Worm (Caenorhabditis elegans): ENCODE measurements around the gene msrp-6.
"Not testable (repeated sequence)": the region's sequence is repeated elsewhere in the genome, so short reads cannot be mapped to it uniquely, and the experiment has no call there.

The msrp-6 gene

ce11 chrII:2622936-2623452, 3.7 kb downstream of the msrp-6 start, which contains the start of gene D2062.4:
Gene D2062.4 (plus strand): TSS chrII:2623402.
- not testable (repeated sequence) for TF ChIP-seq W03F9.2, him-1, dao-5 (tag; optimal IDR thresholded peaks at IDR 0.05)

ce11 chrII:2624792-2625191, 5.5 kb downstream of the msrp-6 start, which contains the start of gene lgc-28:
Gene lgc-28 (plus strand): TSS chrII:2625092.
- TF ChIP-seq him-1 (tag; optimal IDR thresholded peaks at IDR 0.05) (no peak), dao-5 (tag; optimal IDR thresholded peaks at IDR 0.05) (no peak), W03F9.2 (tag; optimal IDR thresholded peaks at IDR 0.05) (no peak)

ce11 chrII:2627154-2627799, 8.0 kb downstream of the msrp-6 start, which contains the start of gene sri-71:
Gene sri-71 (plus strand): TSS chrII:2627749.
- TF ChIP-seq dao-5 (tag; optimal IDR thresholded peaks at IDR 0.05) (no peak), W03F9.2 (tag; optimal IDR thresholded peaks at IDR 0.05) (no peak), him-1 (tag; optimal IDR thresholded peaks at IDR 0.05) (no peak)

ce11 chrII:2628401-2628800, 9.2 kb downstream of the msrp-6 start:
- TF ChIP-seq W03F9.2 (tag; optimal IDR thresholded peaks at IDR 0.05) (no peak), dao-5 (tag; optimal IDR thresholded peaks at IDR 0.05) (no peak), him-1 (tag; optimal IDR thresholded peaks at IDR 0.05) (no peak)

- TF ChIP-seq W03F9.2 (tag; optimal IDR thresholded peaks at IDR 0.05) (no peak), him-1 (tag; optimal IDR thresholded peaks at IDR 0.05) (no peak), dao-5 (tag; optimal IDR thresholded peaks at IDR 0.05) (no peak)
These were observed 10.0 kb downstream of the msrp-6 start, which contains the start of gene sri-37 for ce11 chrII:2629270-2629669. Gene sri-37 (plus strand): TSS chrII:2629570.

- TF ChIP-seq him-1 (tag; optimal IDR thresholded peaks at IDR 0.05) (no peak), W03F9.2 (tag; optimal IDR thresholded peaks at IDR 0.05) (no peak), dao-5 (tag; optimal IDR thresholded peaks at IDR 0.05) (no peak)
These were observed 11.9 kb downstream of the msrp-6 start, which contains the start of gene D2062.1 for ce11 chrII:2631169-2631568. Gene D2062.1 (plus strand): TSS chrII:2631469.

- TF ChIP-seq him-1 (tag; optimal IDR thresholded peaks at IDR 0.05), result no peak
- TF ChIP-seq W03F9.2 (tag; optimal IDR thresholded peaks at IDR 0.05), result no peak
- TF ChIP-seq dao-5 (tag; optimal IDR thresholded peaks at IDR 0.05), result no peak
These were observed 18.1 kb downstream of the msrp-6 start, which contains the start of gene F22E5.21 for ce11 chrII:2637359-2637758. Gene F22E5.21 (minus strand): TSS chrII:2637459.

ce11 chrII:2638062-2638461, 18.8 kb downstream of the msrp-6 start, which contains the start of gene F22E5.9:
Gene F22E5.9 (plus strand): TSS chrII:2638388.
- no peak for TF ChIP-seq W03F9.2 (tag; optimal IDR thresholded peaks at IDR 0.05)
- TF ChIP-seq dao-5 (tag; optimal IDR thresholded peaks at IDR 0.05), result no peak
- no peak for TF ChIP-seq him-1 (tag; optimal IDR thresholded peaks at IDR 0.05)

- TF ChIP-seq W03F9.2, him-1, dao-5 (tag; optimal IDR thresholded peaks at IDR 0.05): not testable (repeated sequence)
These were observed 20.3 kb downstream of the msrp-6 start, which contains the start of gene F22E5.8 for ce11 chrII:2639401-2640088. Gene F22E5.8 (plus strand): TSS chrII:2640038.

ce11 chrII:2640982-2641381, 21.7 kb downstream of the msrp-6 start, which contains the start of gene F22E5.23:
Gene F22E5.23 (plus strand): TSS chrII:2641282.
- no peak for TF ChIP-seq W03F9.2 (tag; optimal IDR thresholded peaks at IDR 0.05)
- no peak for TF ChIP-seq him-1 (tag; optimal IDR thresholded peaks at IDR 0.05)
- no peak for TF ChIP-seq dao-5 (tag; optimal IDR thresholded peaks at IDR 0.05)

- TF ChIP-seq W03F9.2 (tag; optimal IDR thresholded peaks at IDR 0.05) (no peak), dao-5 (tag; optimal IDR thresholded peaks at IDR 0.05) (no peak), him-1 (tag; optimal IDR thresholded peaks at IDR 0.05) (no peak)
These were observed 22.5 kb downstream of the msrp-6 start, which contains the start of gene F22E5.7 for ce11 chrII:2641777-2642176. Gene F22E5.7 (plus strand): TSS chrII:2642077.

ce11 chrII:2644498-2644897, 25.2 kb downstream of the msrp-6 start, which contains the start of gene F22E5.11:
Gene F22E5.11 (minus strand): TSS chrII:2644598.
- TF ChIP-seq him-1 (tag; optimal IDR thresholded peaks at IDR 0.05) (no peak), dao-5 (tag; optimal IDR thresholded peaks at IDR 0.05) (no peak), W03F9.2 (tag; optimal IDR thresholded peaks at IDR 0.05) (no peak)

ce11 chrII:2646756-2647155, 27.5 kb downstream of the msrp-6 start, which contains the start of gene F22E5.12:
Gene F22E5.12 (minus strand): TSS chrII:2646856.
- TF ChIP-seq dao-5, W03F9.2, him-1 (tag; optimal IDR thresholded peaks at IDR 0.05): not testable (repeated sequence)

All from whole organism, L4/young adult.